Worm (Caenorhabditis elegans) whole organism, L3 larva: Measurements from ENCODE around the gene pals-22.

ENCODE experiments used
- R02D3.7 ChIP-seq: fragments of 150-350 bp; optimal IDR thresholded peaks from 2 replicates; lab custom pipeline; 2014; ENCODE audit warnings: missing biosample characterization, missing genetic modification characterization
- ZK546.5 ChIP-seq: sonication (generic microtip); optimal IDR thresholded peaks from 2 replicates; lab custom pipeline; 2017; ENCODE audit warnings: missing biosample characterization, missing genetic modification characterization
- aly-2 ChIP-seq: fragments of 150-350 bp; optimal IDR thresholded peaks from 2 replicates; lab custom pipeline; 2014; ENCODE audit warnings: missing biosample characterization, missing genetic modification characterization
- ama-1 ChIP-seq: fragments of 150-350 bp; optimal IDR thresholded peaks from 2 replicates; lab custom pipeline; 2018
- ceh-16 ChIP-seq: sonication (generic microtip); optimal IDR thresholded peaks from 2 replicates; lab custom pipeline; 2017; ENCODE audit warnings: missing biosample characterization, missing genetic modification characterization
- ceh-28 ChIP-seq: fragments of 150-350 bp; optimal IDR thresholded peaks from 2 replicates; lab custom pipeline; 2014; ENCODE audit warnings: missing biosample characterization, missing genetic modification reagents, missing genetic modification characterization
- ceh-9 ChIP-seq: sonication (generic microtip); optimal IDR thresholded peaks from 2 replicates; lab custom pipeline; 2018; ENCODE audit warnings: missing biosample characterization, missing genetic modification characterization
- egl-27 ChIP-seq: sonication (generic microtip); optimal IDR thresholded peaks from 4 replicates; lab custom pipeline; 2017; ENCODE audit warnings: missing biosample characterization, missing genetic modification reagents, missing genetic modification characterization
- egl-5 ChIP-seq: fragments of 150-350 bp; optimal IDR thresholded peaks from 2 replicates; lab custom pipeline; 2017; ENCODE audit warnings: missing biosample characterization, missing genetic modification reagents, missing genetic modification characterization, inconsistent platforms
- elt-2 ChIP-seq: sonication (generic microtip); optimal IDR thresholded peaks from 2 replicates; lab custom pipeline; 2016; ENCODE audit warnings: missing genetic modification reagents, mild to moderate bottlenecking, missing genetic modification characterization, missing compliant biosample characterization
- elt-3 ChIP-seq, 3 experiments: fragments of 150-350 bp in 1 of 3; sonication (generic microtip) in 2 of 3; optimal IDR thresholded peaks; 2 replicates in 2 of 3; 4 replicates in 1 of 3; lab custom pipeline; 2014 to 2017; ENCODE audit warnings: missing biosample characterization in 3 of 3, missing genetic modification characterization in 3 of 3
- fkh-10 ChIP-seq: sonication (generic microtip); optimal IDR thresholded peaks from 2 replicates; lab custom pipeline; 2017; ENCODE audit warnings: missing biosample characterization, missing genetic modification reagents, missing genetic modification characterization
- fkh-2 ChIP-seq: fragments of 150-350 bp; optimal IDR thresholded peaks from 2 replicates; lab custom pipeline; 2014; ENCODE audit warnings: missing biosample characterization, missing genetic modification reagents, missing genetic modification characterization
- fos-1 ChIP-seq: fragments of 150-350 bp; optimal IDR thresholded peaks from 2 replicates; lab custom pipeline; 2014; ENCODE audit warnings: missing biosample characterization, missing genetic modification characterization
- lin-15B ChIP-seq: fragments of 150-350 bp; optimal IDR thresholded peaks from 2 replicates; lab custom pipeline; 2014; ENCODE audit warnings: missing biosample characterization, missing genetic modification characterization
- lin-39 ChIP-seq: fragments of 150-350 bp; optimal IDR thresholded peaks from 2 replicates; lab custom pipeline; 2018; ENCODE audit warnings: missing biosample characterization, missing genetic modification reagents, missing genetic modification characterization
- lsy-12 ChIP-seq: sonication (generic microtip); optimal IDR thresholded peaks from 2 replicates; lab custom pipeline; 2016; ENCODE audit warnings: mild to moderate bottlenecking, missing genetic modification characterization, missing compliant biosample characterization
- mdl-1 ChIP-seq: fragments of 150-350 bp; optimal IDR thresholded peaks from 2 replicates; lab custom pipeline; 2014; ENCODE audit warnings: missing biosample characterization, missing genetic modification characterization
- mml-1 ChIP-seq: fragments of 150-350 bp; sonication (generic microtip); optimal IDR thresholded peaks from 3 replicates; lab custom pipeline; 2014; ENCODE audit warnings: missing biosample characterization, missing genetic modification characterization
- nfya-1 ChIP-seq: sonication (generic microtip); optimal IDR thresholded peaks from 2 replicates; lab custom pipeline; 2017; ENCODE audit warnings: missing genetic modification characterization, mild to moderate bottlenecking, missing compliant biosample characterization, antibody characterized with exemption, moderate library complexity; ENCODE audit not compliant: insufficient read depth
- nhr-12 ChIP-seq: fragments of 150-350 bp; optimal IDR thresholded peaks from 2 replicates; lab custom pipeline; 2014; ENCODE audit warnings: missing biosample characterization, missing genetic modification characterization
- nhr-23 ChIP-seq: fragments of 150-350 bp; optimal IDR thresholded peaks from 2 replicates; lab custom pipeline; 2014; ENCODE audit warnings: missing biosample characterization, missing genetic modification reagents, missing genetic modification characterization
- nhr-237 ChIP-seq: fragments of 150-350 bp; optimal IDR thresholded peaks from 2 replicates; lab custom pipeline; 2014; ENCODE audit warnings: missing biosample characterization, missing genetic modification characterization
- nhr-25 ChIP-seq: sonication (generic microtip); optimal IDR thresholded peaks from 2 replicates; lab custom pipeline; 2017; ENCODE audit warnings: missing biosample characterization, missing genetic modification characterization
- nhr-28 ChIP-seq: fragments of 150-350 bp; optimal IDR thresholded peaks from 2 replicates; lab custom pipeline; 2014; ENCODE audit warnings: missing biosample characterization, missing genetic modification characterization
- nhr-43 ChIP-seq: sonication (generic microtip); optimal IDR thresholded peaks from 2 replicates; lab custom pipeline; 2016; ENCODE audit warnings: mild to moderate bottlenecking, missing genetic modification characterization, missing compliant biosample characterization; ENCODE audit not compliant: poor library complexity, severe bottlenecking
- nhr-67 ChIP-seq: fragments of 150-350 bp; optimal IDR thresholded peaks from 2 replicates; lab custom pipeline; 2014; ENCODE audit warnings: missing biosample characterization, missing genetic modification characterization
- nhr-76 ChIP-seq: fragments of 150-350 bp; sonication (generic microtip); optimal IDR thresholded peaks from 5 replicates; lab custom pipeline; 2014; ENCODE audit warnings: missing biosample characterization, missing genetic modification characterization
- pha-4 ChIP-seq: fragments of 150-350 bp; optimal IDR thresholded peaks from 2 replicates; lab custom pipeline; 2014; ENCODE audit warnings: missing biosample characterization, missing genetic modification reagents, missing genetic modification characterization
- pqm-1 ChIP-seq: fragments of 150-350 bp; optimal IDR thresholded peaks from 2 replicates; lab custom pipeline; 2017; ENCODE audit warnings: missing biosample characterization, missing genetic modification characterization, inconsistent platforms
- sea-2 ChIP-seq: fragments of 150-350 bp; sonication (generic microtip); optimal IDR thresholded peaks from 4 replicates; lab custom pipeline; 2014; ENCODE audit warnings: missing biosample characterization, missing genetic modification reagents, missing genetic modification characterization
- skn-1 ChIP-seq: fragments of 150-350 bp; optimal IDR thresholded peaks from 2 replicates; lab custom pipeline; 2014; ENCODE audit warnings: missing biosample characterization, missing genetic modification characterization
- unc-39 ChIP-seq: sonication (generic microtip); optimal IDR thresholded peaks from 4 replicates; lab custom pipeline; 2017; ENCODE audit warnings: missing biosample characterization, missing genetic modification characterization
- unc-62 ChIP-seq: fragments of 150-350 bp; sonication (generic microtip); optimal IDR thresholded peaks from 4 replicates; lab custom pipeline; 2014; ENCODE audit warnings: missing biosample characterization, missing genetic modification reagents, missing genetic modification characterization
- ztf-11 ChIP-seq: fragments of 150-350 bp; optimal IDR thresholded peaks from 2 replicates; lab custom pipeline; 2014; ENCODE audit warnings: missing biosample characterization, missing genetic modification characterization
- ztf-4 ChIP-seq: fragments of 150-350 bp; optimal IDR thresholded peaks from 2 replicates; lab custom pipeline; 2014; ENCODE audit warnings: missing biosample characterization, missing genetic modification characterization

pals-22 gene

DNA sequence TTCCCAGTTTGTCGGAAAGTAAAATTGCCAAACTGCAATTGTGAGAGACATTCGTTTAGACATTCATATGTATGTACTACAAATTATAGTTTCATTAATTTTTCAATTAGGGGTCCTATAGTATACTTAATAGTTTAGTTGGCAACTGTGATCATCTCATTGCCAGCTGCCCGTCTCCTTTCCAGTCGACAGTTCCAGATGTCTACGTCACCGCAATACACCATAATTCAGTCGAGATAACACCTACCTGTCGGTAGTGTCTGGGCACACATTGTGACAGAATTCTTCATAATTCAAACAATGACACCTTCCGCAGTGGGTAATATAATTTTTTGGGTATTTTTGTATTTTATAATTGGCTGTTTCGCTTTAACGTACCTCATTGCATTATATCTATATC, 41.3 kb downstream of the pals-22 start, which contains the start of gene F40G9.19:
F40G9.19 (plus strand) TSS at position 301 of the 400 bp plus-strand sequence.
- TF ChIP-seq unc-39 (tag; lab: Kevin White, UChicago) (no peak), ztf-4 (tag; lab: Kevin White, UChicago) (no peak), nfya-1 (no peak), ceh-9 (tag; lab: Kevin White, UChicago) (no peak), lsy-12 (tag; lab: Kevin White, UChicago) (no peak), fkh-2 (tag; lab: Kevin White, UChicago) (no peak), nhr-23 (no peak), nhr-12 (no peak), ceh-28 (no peak), sea-2 (GFP tag; lab: Kevin White, UChicago) (no peak), nhr-28 (tag; lab: Kevin White, UChicago) (no peak), nhr-43 (tag; lab: Kevin White, UChicago) (no peak), fos-1 (tag; lab: Kevin White, UChicago) (no peak), ama-1 (lab: Kevin White, UChicago) (no peak), skn-1 (no peak)

- TF ChIP-seq ceh-9 (tag; lab: Kevin White, UChicago): no peak
- no peak for TF ChIP-seq nhr-237 (tag; lab: Kevin White, UChicago)
- no peak for TF ChIP-seq nfya-1
- no peak for TF ChIP-seq elt-2 (tag; lab: Kevin White, UChicago)
- no peak for TF ChIP-seq fos-1 (tag; lab: Kevin White, UChicago)
- TF ChIP-seq ZK546.5 (tag; lab: Kevin White, UChicago): no peak
- no peak for TF ChIP-seq nhr-28 (tag; lab: Kevin White, UChicago)
- no peak for TF ChIP-seq nhr-43 (tag; lab: Kevin White, UChicago)
- no peak for TF ChIP-seq skn-1
- TF ChIP-seq lin-15B (tag; lab: Kevin White, UChicago): no peak
- no peak for TF ChIP-seq nhr-25
- no peak for TF ChIP-seq egl-5 (tag; lab: Kevin White, UChicago)
- no peak for TF ChIP-seq unc-62 (GFP tag; lab: Kevin White, UChicago)
- TF ChIP-seq pha-4 (tag; lab: Kevin White, UChicago): no peak
- TF ChIP-seq lin-39: no peak
- TF ChIP-seq, all 47 proteins: peak for 0
Measured at ce11 chrIII:175733-176132, 43.5 kb downstream of the pals-22 start, which contains the start of gene clec-148. Gene clec-148 (minus strand): TSS chrIII:175833.

DNA sequence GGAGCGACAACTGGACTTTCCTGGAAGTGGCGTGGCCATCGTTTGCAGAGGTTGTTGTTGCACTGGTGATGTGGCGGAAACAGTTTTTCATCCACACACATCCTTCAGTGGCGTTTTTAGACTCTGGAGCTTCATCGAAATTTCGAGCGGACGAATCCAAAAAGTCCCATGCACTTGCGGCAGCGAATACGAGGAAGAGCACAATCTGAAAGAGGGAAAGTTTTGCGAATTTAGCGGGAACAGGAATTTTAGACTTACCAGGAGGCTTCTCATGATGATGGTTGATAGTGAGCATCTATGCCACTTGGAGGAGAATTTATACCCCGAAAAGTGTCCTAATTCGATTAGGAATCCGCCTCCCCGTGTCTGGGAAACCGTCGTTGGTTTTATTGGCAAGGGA, 45.5 kb downstream of the pals-22 start, which contains the start of gene F40G9.14:
F40G9.14 (minus strand) TSS at position 101 of the 400 bp plus-strand sequence.
- TF ChIP-seq nhr-12: no peak
- no peak for TF ChIP-seq ZK546.5 (tag; lab: Kevin White, UChicago)
- no peak for TF ChIP-seq skn-1
- TF ChIP-seq mdl-1 (tag; lab: Kevin White, UChicago): no peak
- no peak for TF ChIP-seq R02D3.7 (tag; lab: Kevin White, UChicago)
- no peak for TF ChIP-seq ceh-16 (tag; lab: Kevin White, UChicago)
- no peak for TF ChIP-seq ceh-28
- no peak for TF ChIP-seq unc-62 (GFP tag; lab: Kevin White, UChicago)
- no peak for TF ChIP-seq nhr-25
- no peak for TF ChIP-seq mml-1 (tag; lab: Kevin White, UChicago)
- no peak for TF ChIP-seq nhr-67
- no peak for TF ChIP-seq nhr-76 (tag; lab: Kevin White, UChicago)
- TF ChIP-seq, all 47 proteins: peak for 0

ce11 chrIII:178126-178525, 45.9 kb downstream of the pals-22 start:
- TF ChIP-seq aly-2 (tag; lab: Kevin White, UChicago) (no peak), elt-3 (tag; optimal IDR thresholded peaks at IDR 0.05; lab: Kevin White, UChicago) (no peak), pha-4 (tag; lab: Kevin White, UChicago) (no peak), ztf-11 (tag; lab: Kevin White, UChicago) (no peak), pqm-1 (tag; lab: Kevin White, UChicago) (no peak), ceh-9 (tag; lab: Kevin White, UChicago) (no peak), unc-39 (tag; lab: Kevin White, UChicago) (no peak), ceh-16 (tag; lab: Kevin White, UChicago) (no peak), fkh-10 (GFP tag; lab: Kevin White, UChicago) (no peak), egl-27 (tag; lab: Kevin White, UChicago) (no peak)
- TF ChIP-seq, all 47 proteins: peak for 0
